Worm (Caenorhabditis elegans): ENCODE data around the gene Y56A3A.2.

- TF ChIP-seq ttx-3 (tag; optimal IDR thresholded peaks at IDR 0.05) (no peak), ceh-18 (tag; optimal IDR thresholded peaks at IDR 0.05) (no peak), nhr-232 (tag; optimal IDR thresholded peaks at IDR 0.05) (no peak), elt-2 (tag; optimal IDR thresholded peaks at IDR 0.05) (no peak), pag-3 (tag; optimal IDR thresholded peaks at IDR 0.05; ENCODE audit: borderline replicate concordance) (no peak), ceh-14 (tag; optimal IDR thresholded peaks at IDR 0.05) (no peak)
These were observed 14.1 kb upstream of the Y56A3A.2 start for ce11 chrIII:11876130-11876529.

Data from whole organism, late embryonic.